Worm (Caenorhabditis elegans) whole organism, early embryonic: ENCODE data around the gene srg-66.

Experiments used
- F13C5.2 ChIP-seq: sonication (generic microtip); optimal IDR thresholded peaks from 2 replicates; lab custom pipeline; 2017; ENCODE audit warnings: mild to moderate bottlenecking, missing genetic modification characterization, inconsistent platforms, missing compliant biosample characterization
- ama-1 ChIP-seq: fragments of 150-350 bp; optimal IDR thresholded peaks from 2 replicates; lab custom pipeline; 2014
- ceh-13 ChIP-seq: fragments of 200-800 bp; sonication (Bioruptor generic); optimal IDR thresholded peaks from 2 replicates; lab custom pipeline; 2018; ENCODE audit warnings: mild to moderate bottlenecking, missing genetic modification characterization, missing compliant biosample characterization
- ceh-36 ChIP-seq: sonication (generic microtip); optimal IDR thresholded peaks from 2 replicates; lab custom pipeline; 2016; ENCODE audit warnings: missing genetic modification characterization, inconsistent platforms, missing compliant biosample characterization
- flt-1 ChIP-seq: fragments of 200-800 bp; sonication (Bioruptor generic); IDR thresholded peaks from 2 replicates; pipeline ENCODE4 v1.3.6; 2022; ENCODE audit warnings: missing genetic modification characterization, missing compliant biosample characterization
- hmbx-1 ChIP-seq: sonication (generic microtip); optimal IDR thresholded peaks from 2 replicates; lab custom pipeline; 2016; ENCODE audit warnings: mild to moderate bottlenecking, missing genetic modification characterization, missing compliant biosample characterization
- hnd-1 ChIP-seq: sonication (generic microtip); optimal IDR thresholded peaks from 2 replicates; lab custom pipeline; 2016; ENCODE audit warnings: missing genetic modification characterization, missing compliant biosample characterization
- pes-1 ChIP-seq: fragments of 200-800 bp; sonication (Bioruptor generic); IDR thresholded peaks from 2 replicates; pipeline ENCODE4 v1.3.6; 2022; ENCODE audit warnings: missing genetic modification reagents, missing genetic modification characterization, missing compliant biosample characterization
- scrt-1 ChIP-seq: fragments of 200-800 bp; sonication (Bioruptor generic); IDR thresholded peaks from 2 replicates; pipeline ENCODE4 v1.3.6; 2022; ENCODE audit warnings: missing genetic modification characterization, missing compliant biosample characterization
- sea-1 ChIP-seq: fragments of 200-800 bp; sonication (Bioruptor generic); conservative IDR thresholded peaks from 2 replicates; pipeline ENCODE4 v1.3.6; 2022; ENCODE audit warnings: missing genetic modification characterization, missing compliant biosample characterization
- tbx-11 ChIP-seq: fragments of 200-800 bp; sonication (Bioruptor generic); IDR thresholded peaks from 2 replicates; pipeline ENCODE4 v1.3.6; 2022; ENCODE audit warnings: missing genetic modification characterization, missing compliant biosample characterization
- tbx-37 ChIP-seq: fragments of 200-800 bp; sonication (Bioruptor generic); conservative IDR thresholded peaks from 2 replicates; pipeline ENCODE4 v1.3.6; 2022; ENCODE audit warnings: missing genetic modification reagents, missing genetic modification characterization, missing compliant biosample characterization
- tra-4 ChIP-seq: sonication (generic microtip); optimal IDR thresholded peaks from 2 replicates; lab custom pipeline; 2017; ENCODE audit warnings: missing genetic modification characterization, missing compliant biosample characterization

DNA sequence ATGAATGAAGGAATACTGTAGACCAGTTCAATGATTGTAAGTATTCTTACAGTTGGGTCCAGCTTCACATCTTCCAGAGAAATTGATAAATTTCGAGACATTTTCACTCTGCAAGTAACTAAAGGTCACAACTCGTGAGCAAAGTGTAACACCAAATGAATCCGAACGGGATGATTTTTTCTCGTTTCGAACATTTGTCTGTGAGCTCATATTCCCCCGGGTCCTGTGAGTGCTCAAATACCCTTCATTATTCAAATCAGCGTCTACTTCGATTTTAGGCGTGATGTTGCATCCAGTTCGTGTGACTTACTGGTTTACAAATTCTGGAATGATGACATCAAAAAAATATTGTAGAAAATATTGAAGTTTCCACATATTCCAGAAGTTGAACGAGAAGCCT, 16.9 kb downstream of the srg-66 start, which contains the start of gene srg-68:
- TF ChIP-seq ceh-36 (tag; lab: Kevin White, UChicago), result no peak
- no peak for TF ChIP-seq pes-1 (GFP tag; lab: Robert Waterston, UW)
- no peak for TF ChIP-seq ama-1
- no peak for TF ChIP-seq hmbx-1 (tag; lab: Kevin White, UChicago)
- TF ChIP-seq scrt-1 (GFP tag; lab: Robert Waterston, UW), result no peak
- no peak for TF ChIP-seq tra-4
- no peak for TF ChIP-seq tbx-11 (GFP tag; lab: Robert Waterston, UW)
- no peak for TF ChIP-seq flt-1
- no peak for TF ChIP-seq ceh-13
- no peak for TF ChIP-seq hnd-1 (tag; lab: Kevin White, UChicago)
- TF ChIP-seq sea-1 (GFP tag; lab: Robert Waterston, UW), result no peak
- no peak for TF ChIP-seq tbx-37 (GFP tag; lab: Robert Waterston, UW)
- TF ChIP-seq F13C5.2, result no peak
